Worm (Caenorhabditis elegans) whole organism, early embryonic: ENCODE data around the gene H03E18.2.

Experiments used
- B0310.2 ChIP-seq: sonication (generic microtip); optimal IDR thresholded peaks from 2 replicates; lab custom pipeline; 2016; ENCODE audit warnings: mild to moderate bottlenecking, missing genetic modification characterization, missing compliant biosample characterization
- aly-1 ChIP-seq: sonication (generic microtip); optimal IDR thresholded peaks from 2 replicates; lab custom pipeline; 2016; ENCODE audit warnings: missing genetic modification characterization, missing compliant biosample characterization
- ama-1 ChIP-seq: fragments of 150-350 bp; optimal IDR thresholded peaks from 2 replicates; lab custom pipeline; 2014
- ceh-13 ChIP-seq: fragments of 200-800 bp; sonication (Bioruptor generic); optimal IDR thresholded peaks from 2 replicates; lab custom pipeline; 2018; ENCODE audit warnings: mild to moderate bottlenecking, missing genetic modification characterization, missing compliant biosample characterization
- ets-7 ChIP-seq: sonication (generic microtip); optimal IDR thresholded peaks from 2 replicates; lab custom pipeline; 2016; ENCODE audit warnings: missing genotype, missing genetic modification characterization, missing compliant biosample characterization
- flt-1 ChIP-seq: fragments of 200-800 bp; sonication (Bioruptor generic); IDR thresholded peaks from 2 replicates; pipeline ENCODE4 v1.3.6; 2022; ENCODE audit warnings: missing genetic modification characterization, missing compliant biosample characterization
- hmbx-1 ChIP-seq: sonication (generic microtip); optimal IDR thresholded peaks from 2 replicates; lab custom pipeline; 2016; ENCODE audit warnings: mild to moderate bottlenecking, missing genetic modification characterization, missing compliant biosample characterization
- hnd-1 ChIP-seq: sonication (generic microtip); optimal IDR thresholded peaks from 2 replicates; lab custom pipeline; 2016; ENCODE audit warnings: missing genetic modification characterization, missing compliant biosample characterization
- pes-1 ChIP-seq: fragments of 200-800 bp; sonication (Bioruptor generic); IDR thresholded peaks from 2 replicates; pipeline ENCODE4 v1.3.6; 2022; ENCODE audit warnings: missing genetic modification reagents, missing genetic modification characterization, missing compliant biosample characterization
- scrt-1 ChIP-seq: fragments of 200-800 bp; sonication (Bioruptor generic); IDR thresholded peaks from 2 replicates; pipeline ENCODE4 v1.3.6; 2022; ENCODE audit warnings: missing genetic modification characterization, missing compliant biosample characterization
- tbx-37 ChIP-seq: fragments of 200-800 bp; sonication (Bioruptor generic); conservative IDR thresholded peaks from 2 replicates; pipeline ENCODE4 v1.3.6; 2022; ENCODE audit warnings: missing genetic modification reagents, missing genetic modification characterization, missing compliant biosample characterization

DNA sequence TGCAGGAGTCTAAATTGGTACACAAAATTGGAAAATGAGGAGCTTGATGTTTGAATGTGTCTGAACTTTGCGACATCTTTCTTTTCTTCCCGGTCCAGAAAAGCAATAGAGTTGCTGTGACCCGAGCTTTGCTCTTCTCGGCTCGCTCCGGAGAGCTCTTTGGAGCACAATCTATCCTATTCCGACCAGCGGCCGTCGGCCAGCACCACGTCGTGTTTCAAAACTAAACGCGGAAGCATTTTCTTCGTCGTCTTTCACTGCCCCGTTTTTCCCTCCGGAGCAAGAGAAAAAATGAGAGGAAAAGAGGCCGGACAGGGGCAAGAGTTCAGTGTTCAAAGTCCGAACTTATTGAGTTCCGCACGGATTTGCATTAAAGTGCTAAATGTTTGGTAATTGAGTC lies 41.3 kb downstream of the H03E18.2 start:
- TF ChIP-seq B0310.2 (no peak), ama-1 (lab: Kevin White, UChicago) (no peak), ceh-13 (GFP tag; lab: Kevin White, UChicago) (no peak), flt-1 (GFP tag; lab: Robert Waterston, UW) (no peak), scrt-1 (no peak), hmbx-1 (tag; lab: Kevin White, UChicago) (no peak), aly-1 (tag; lab: Kevin White, UChicago) (no peak), tbx-37 (GFP tag; lab: Robert Waterston, UW) (no peak), hnd-1 (tag; lab: Kevin White, UChicago) (no peak), ets-7 (tag; lab: Kevin White, UChicago) (no peak), pes-1 (GFP tag; lab: Robert Waterston, UW) (no peak)
